Worm (Caenorhabditis elegans) whole organism, mixed stage, embryonic: ENCODE data around the gene rde-12.

Source experiments
- ceh-83 ChIP-seq: fragments of 200-800 bp; sonication (Bioruptor generic); optimal IDR thresholded peaks from 2 replicates; lab custom pipeline; 2018; ENCODE audit warnings: mild to moderate bottlenecking, missing genetic modification characterization, missing compliant biosample characterization
- flh-1 ChIP-seq: fragments of 200-800 bp; sonication (Bioruptor generic); optimal IDR thresholded peaks from 2 replicates; lab custom pipeline; 2018; ENCODE audit warnings: mild to moderate bottlenecking, missing genetic modification characterization, moderate library complexity, missing compliant biosample characterization
- lin-13 ChIP-seq: fragments of 150-350 bp; optimal IDR thresholded peaks from 2 replicates; lab custom pipeline; 2014; ENCODE audit warnings: missing biosample characterization, missing genetic modification characterization
- nhr-28 ChIP-seq: fragments of 150-350 bp; optimal IDR thresholded peaks from 2 replicates; lab custom pipeline; 2014; ENCODE audit warnings: missing biosample characterization, missing genetic modification characterization
- unc-62 ChIP-seq: fragments of 150-350 bp; optimal IDR thresholded peaks from 2 replicates; lab custom pipeline; 2014; ENCODE audit warnings: missing biosample characterization, missing genetic modification reagents, missing genetic modification characterization

- no peak for TF ChIP-seq lin-13
- TF ChIP-seq unc-62 (GFP tag; lab: Kevin White, UChicago) = no peak
- no peak for TF ChIP-seq ceh-83 (GFP tag; lab: Kevin White, UChicago)
- no peak for TF ChIP-seq nhr-28 (tag; lab: Kevin White, UChicago)
- no peak for TF ChIP-seq flh-1 (GFP tag; lab: Kevin White, UChicago)
These were observed 38.8 kb downstream of the rde-12 start, which contains the start of gene T01D3.3 for ce11 chrV:13703960-13704359.
